Worm (Caenorhabditis elegans) whole organism, L1 larva: ENCODE measurements around the gene C25D7.16.
"Not testable (repeated sequence)": the region's sequence is repeated elsewhere in the genome, so short reads cannot be mapped to it uniquely, and the experiment has no call there.

ENCODE experiments used
- nhr-90 ChIP-seq: sonication (generic microtip); optimal IDR thresholded peaks from 2 replicates; lab custom pipeline; 2016; ENCODE audit warnings: mild to moderate bottlenecking, missing genetic modification characterization, missing compliant biosample characterization; ENCODE audit not compliant: poor library complexity
- unc-62 ChIP-seq: fragments of 150-350 bp; optimal IDR thresholded peaks from 2 replicates; lab custom pipeline; 2014; ENCODE audit warnings: missing biosample characterization, missing genetic modification reagents, missing genetic modification characterization
- ztf-4 ChIP-seq: fragments of 150-350 bp; optimal IDR thresholded peaks from 2 replicates; lab custom pipeline; 2014; ENCODE audit warnings: missing biosample characterization, missing genetic modification characterization

Gene C25D7.16

DNA sequence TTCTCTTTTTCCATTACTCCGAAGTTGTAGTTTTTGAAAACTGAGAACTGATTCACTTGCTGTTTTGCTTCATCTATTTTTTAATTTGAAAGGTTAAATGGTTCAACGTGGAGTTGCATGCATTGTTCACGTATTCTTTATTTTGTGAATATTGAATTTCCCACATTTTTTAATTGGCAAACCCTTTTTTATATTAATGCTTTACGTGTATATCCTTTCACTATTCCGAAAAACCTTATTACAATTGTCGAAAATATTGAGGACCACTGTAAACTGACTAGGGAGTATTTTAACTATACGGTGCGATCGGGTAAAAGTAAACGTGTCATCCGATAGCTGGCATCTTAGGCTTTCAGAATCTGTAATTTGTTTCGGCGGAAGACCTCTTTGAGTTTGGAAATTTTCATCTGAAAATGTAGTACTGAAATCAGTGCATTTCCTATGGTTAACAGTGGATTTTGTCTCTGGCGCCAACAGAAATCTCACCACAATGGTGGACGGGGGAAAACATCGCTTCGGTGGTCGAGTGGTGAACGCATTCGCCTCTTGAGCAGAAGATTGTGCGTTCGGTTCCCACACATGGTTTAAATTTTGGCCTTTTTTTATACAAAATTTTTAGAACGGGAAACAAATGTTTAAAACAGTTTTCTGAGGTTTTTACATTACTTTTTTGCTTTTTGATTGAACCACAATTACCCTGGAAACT, 50.1 kb downstream of the C25D7.16 start, which contains the start of gene C01G10.14:
TSS of gene C01G10.14 (minus strand) at position 51 of the 706 bp plus-strand sequence.
- TF ChIP-seq nhr-90 (tag; lab: Kevin White, UChicago); ztf-4 (tag; lab: Kevin White, UChicago); unc-62: not testable (repeated sequence)
